Worm (Caenorhabditis elegans) whole organism, L4 larva: ENCODE results near the gene srp-8.

ENCODE experiments used
- Y105C5A.15 ChIP-seq: fragments of 200-800 bp; sonication (Bioruptor generic); IDR thresholded peaks from 2 replicates; pipeline ENCODE4 v1.3.6; 2022; ENCODE audit warnings: missing genetic modification characterization, missing compliant biosample characterization
- daf-19 ChIP-seq: fragments of 200-800 bp; sonication (Bioruptor generic); conservative IDR thresholded peaks from 2 replicates; pipeline ENCODE4 v1.3.6; 2022; ENCODE audit warnings: missing genetic modification characterization, missing compliant biosample characterization
- dmd-9 ChIP-seq: fragments of 200-800 bp; sonication (Bioruptor generic); IDR thresholded peaks from 2 replicates; pipeline ENCODE4 v1.3.6; 2022; ENCODE audit warnings: missing genetic modification reagents, missing genetic modification characterization, missing compliant biosample characterization
- dve-1 ChIP-seq: sonication (generic microtip); optimal IDR thresholded peaks from 2 replicates; lab custom pipeline; 2017; ENCODE audit warnings: antibody characterized with exemption, mild to moderate bottlenecking, missing genetic modification characterization, missing compliant biosample characterization; ENCODE audit not compliant: insufficient read depth
- gei-8 ChIP-seq: fragments of 200-800 bp; sonication (Bioruptor generic); optimal IDR thresholded peaks from 2 replicates; lab custom pipeline; 2018; ENCODE audit warnings: mild to moderate bottlenecking, missing genetic modification characterization, missing compliant biosample characterization
- jun-1 ChIP-seq: fragments of 150-350 bp; optimal IDR thresholded peaks from 2 replicates; lab custom pipeline; 2014; ENCODE audit warnings: missing biosample characterization, missing genetic modification reagents, missing genetic modification characterization
- lsy-2 ChIP-seq, 2 experiments: fragments of 150-350 bp in 1 of 2; sonication (generic microtip) in 1 of 2; optimal IDR thresholded peaks; 2 replicates each; lab custom pipeline; 2014 to 2017; ENCODE audit warnings: missing biosample characterization in 2 of 2, missing genetic modification characterization in 2 of 2
- mdl-1 ChIP-seq, 2 experiments: fragments of 150-350 bp in 1 of 2; sonication (generic microtip) in 1 of 2; optimal IDR thresholded peaks; 2 replicates each; lab custom pipeline; 2014 to 2017; ENCODE audit warnings: missing biosample characterization in 2 of 2, missing genetic modification characterization in 2 of 2
- nhr-237 ChIP-seq: sonication (generic microtip); optimal IDR thresholded peaks from 2 replicates; lab custom pipeline; 2017; ENCODE audit warnings: missing biosample characterization, missing genetic modification characterization
- nhr-25 ChIP-seq: sonication (generic microtip); optimal IDR thresholded peaks from 2 replicates; lab custom pipeline; 2017; ENCODE audit warnings: missing genetic modification characterization, mild to moderate bottlenecking, missing compliant biosample characterization, antibody characterized with exemption, moderate library complexity, borderline replicate concordance; ENCODE audit not compliant: insufficient read depth
- nhr-28 ChIP-seq: fragments of 150-350 bp; optimal IDR thresholded peaks from 2 replicates; lab custom pipeline; 2014; ENCODE audit warnings: missing biosample characterization, missing genetic modification characterization
- unc-130 ChIP-seq: sonication (generic microtip); optimal IDR thresholded peaks from 2 replicates; lab custom pipeline; 2016; ENCODE audit warnings: missing genetic modification reagents, missing genetic modification characterization, missing compliant biosample characterization
- unc-39 ChIP-seq: sonication (generic microtip); optimal IDR thresholded peaks from 2 replicates; lab custom pipeline; 2017; ENCODE audit warnings: missing biosample characterization, missing genetic modification characterization
- ztf-11 ChIP-seq: fragments of 150-350 bp; optimal IDR thresholded peaks from 2 replicates; lab custom pipeline; 2014; ENCODE audit warnings: missing biosample characterization, missing genetic modification characterization

ce11 chrV:8188421-8188820, 4.9 kb downstream of the srp-8 start, which contains the start of gene F20D6.15:
- TF ChIP-seq unc-130 (GFP tag; lab: Kevin White, UChicago) (no peak), nhr-25 (tag; lab: Kevin White, UChicago) (no peak), mdl-1 (tag; optimal IDR thresholded peaks at IDR 0.05; lab: Kevin White, UChicago) (no peak), jun-1 (tag; lab: Kevin White, UChicago) (no peak), lsy-2 (tag; optimal IDR thresholded peaks at IDR 0.05; lab: Kevin White, UChicago) (no peak), nhr-28 (tag; lab: Kevin White, UChicago) (no peak), unc-39 (no peak), Y105C5A.15 (no peak), ztf-11 (tag; lab: Kevin White, UChicago) (no peak), gei-8 (GFP tag; lab: Kevin White, UChicago) (no peak), daf-19 (GFP tag; lab: Robert Waterston, UW) (no peak), nhr-237 (tag; lab: Kevin White, UChicago) (no peak), dve-1 (no peak), dmd-9 (GFP tag; lab: Robert Waterston, UW) (no peak)
